Worm (Caenorhabditis elegans) whole organism, L4 larva: ENCODE results near the gene C26E6.12.
A peak's percentile ranks its signal among the peaks of the same experiment; 100 is the strongest.

Experiments used
- D1046.2 ChIP-seq: fragments of 200-800 bp; sonication (Bioruptor generic); IDR thresholded peaks from 2 replicates; pipeline ENCODE4 v1.3.6; 2022; ENCODE audit warnings: missing genetic modification characterization, missing compliant biosample characterization
- F37D6.2 ChIP-seq: sonication (generic microtip); optimal IDR thresholded peaks from 2 replicates; lab custom pipeline; 2016; ENCODE audit warnings: mild to moderate bottlenecking, missing genetic modification characterization, missing compliant biosample characterization
- F44E2.7 ChIP-seq: fragments of 200-800 bp; sonication (Bioruptor generic); IDR thresholded peaks from 2 replicates; pipeline ENCODE4 v2.1.2; 2022; ENCODE audit warnings: missing genetic modification characterization, missing compliant biosample characterization
- F49E8.2 ChIP-seq: sonication (generic microtip); optimal IDR thresholded peaks from 2 replicates; lab custom pipeline; 2016; ENCODE audit warnings: missing compliant biosample characterization, mild to moderate bottlenecking, missing genetic modification characterization, borderline replicate concordance
- R02D3.7 ChIP-seq: fragments of 150-350 bp; sonication (generic microtip); optimal IDR thresholded peaks from 3 replicates; lab custom pipeline; 2014; ENCODE audit warnings: missing biosample characterization, missing genetic modification characterization
- T26A8.4 ChIP-seq: fragments of 200-800 bp; sonication (Bioruptor generic); IDR thresholded peaks from 2 replicates; pipeline ENCODE4 v1.3.6; 2022; ENCODE audit warnings: missing genetic modification characterization, missing compliant biosample characterization
- Y48G9A.11 ChIP-seq: fragments of 200-800 bp; sonication (Bioruptor generic); IDR thresholded peaks from 2 replicates; pipeline ENCODE4 v1.3.6; 2022; ENCODE audit warnings: missing genetic modification reagents, missing genetic modification characterization, missing compliant biosample characterization
- Y5F2A.4 ChIP-seq: fragments of 200-800 bp; sonication (Bioruptor generic); optimal IDR thresholded peaks from 2 replicates; lab custom pipeline; 2018; ENCODE audit warnings: mild to moderate bottlenecking, missing genetic modification characterization, missing compliant biosample characterization
- ZK337.2 ChIP-seq: fragments of 200-800 bp; sonication (Bioruptor generic); IDR thresholded peaks from 2 replicates; pipeline ENCODE4 v1.3.6; 2022; ENCODE audit warnings: missing genetic modification reagents, missing genetic modification characterization, missing compliant biosample characterization
- ZK546.5 ChIP-seq, 2 experiments: sonication (generic microtip); optimal IDR thresholded peaks; 2 replicates each; lab custom pipeline; 2017; ENCODE audit warnings: missing biosample characterization in 2 of 2, missing genetic modification characterization in 2 of 2
- ama-1 ChIP-seq: fragments of 150-350 bp; optimal IDR thresholded peaks from 2 replicates; lab custom pipeline; 2014; ENCODE audit warnings: inconsistent platforms, mixed read lengths
- ceh-28 ChIP-seq: fragments of 150-350 bp; optimal IDR thresholded peaks from 2 replicates; lab custom pipeline; 2014; ENCODE audit warnings: missing biosample characterization, missing genetic modification reagents, missing genetic modification characterization
- ceh-32 ChIP-seq: sonication (generic microtip); optimal IDR thresholded peaks from 2 replicates; lab custom pipeline; 2016; ENCODE audit warnings: mild to moderate bottlenecking, missing genetic modification characterization, missing compliant biosample characterization; ENCODE audit not compliant: poor library complexity
- ceh-44 ChIP-seq: fragments of 200-800 bp; sonication (Bioruptor generic); IDR thresholded peaks from 2 replicates; pipeline ENCODE4 v1.3.6; 2022; ENCODE audit warnings: missing genetic modification reagents, missing genetic modification characterization, missing compliant biosample characterization
- ceh-62 ChIP-seq: sonication (generic microtip); optimal IDR thresholded peaks from 2 replicates; lab custom pipeline; 2017; ENCODE audit warnings: missing biosample characterization, missing genetic modification characterization
- ctbp-1 ChIP-seq: fragments of 200-800 bp; sonication (Bioruptor generic); IDR thresholded peaks from 2 replicates; pipeline ENCODE4 v1.3.6; 2022; ENCODE audit warnings: missing genetic modification reagents, missing genetic modification characterization, missing compliant biosample characterization
- daf-12 ChIP-seq: fragments of 150-350 bp; optimal IDR thresholded peaks from 2 replicates; lab custom pipeline; 2014; ENCODE audit warnings: missing biosample characterization, missing genetic modification reagents, missing genetic modification characterization
- daf-16 ChIP-seq, 3 experiments: sonication (generic microtip); optimal IDR thresholded peaks; 2 replicates each; lab custom pipeline; 2016 to 2017; ENCODE audit warnings: missing genetic modification characterization in 3 of 3, missing genetic modification reagents in 3 of 3, mild to moderate bottlenecking in 2 of 3, missing compliant biosample characterization in 2 of 3, missing biosample characterization in 1 of 3, moderate library complexity in 1 of 3
- daf-8 ChIP-seq: fragments of 200-800 bp; sonication (Bioruptor generic); IDR thresholded peaks from 2 replicates; pipeline ENCODE4 v1.3.6; 2022; ENCODE audit warnings: missing genetic modification characterization, missing compliant biosample characterization
- dmd-8 ChIP-seq: fragments of 200-800 bp; sonication (Bioruptor generic); IDR thresholded peaks from 2 replicates; pipeline ENCODE4 v1.3.6; 2022; ENCODE audit warnings: missing genetic modification characterization, missing compliant biosample characterization
- duxl-1 ChIP-seq: sonication (generic microtip); optimal IDR thresholded peaks from 2 replicates; lab custom pipeline; 2016; ENCODE audit warnings: mild to moderate bottlenecking, missing genetic modification characterization, moderate library complexity, missing compliant biosample characterization; ENCODE audit not compliant: poor library complexity
- egl-43 ChIP-seq: fragments of 200-800 bp; sonication (Bioruptor generic); IDR thresholded peaks from 2 replicates; pipeline ENCODE4 v1.3.6; 2022; ENCODE audit warnings: missing genetic modification reagents, missing genetic modification characterization, missing compliant biosample characterization
- hif-1 ChIP-seq, 2 experiments: sonication (generic microtip); optimal IDR thresholded peaks; 2 replicates each; lab custom pipeline; 2016 to 2017; ENCODE audit warnings: missing compliant biosample characterization in 2 of 2, missing genetic modification characterization in 2 of 2, missing genetic modification reagents in 2 of 2, missing genotype in 2 of 2, mild to moderate bottlenecking in 1 of 2
- hlh-11 ChIP-seq: fragments of 200-800 bp; sonication (Bioruptor generic); optimal IDR thresholded peaks from 2 replicates; lab custom pipeline; 2018; ENCODE audit warnings: mild to moderate bottlenecking, missing genetic modification characterization, missing compliant biosample characterization
- jun-1 ChIP-seq: fragments of 150-350 bp; optimal IDR thresholded peaks from 2 replicates; lab custom pipeline; 2014; ENCODE audit warnings: missing biosample characterization, missing genetic modification reagents, missing genetic modification characterization
- lin-1 ChIP-seq: fragments of 200-800 bp; sonication (Bioruptor generic); IDR thresholded peaks from 2 replicates; pipeline ENCODE4 v1.3.6; 2022; ENCODE audit warnings: missing genetic modification reagents, missing genetic modification characterization, missing compliant biosample characterization
- lin-13 ChIP-seq: fragments of 150-350 bp; optimal IDR thresholded peaks from 2 replicates; lab custom pipeline; 2014; ENCODE audit warnings: missing biosample characterization, missing genetic modification reagents, missing genetic modification characterization
- lin-38 ChIP-seq: fragments of 200-800 bp; sonication (Bioruptor generic); IDR thresholded peaks from 2 replicates; pipeline ENCODE4 v1.3.6; 2022; ENCODE audit warnings: missing genetic modification reagents, missing genetic modification characterization, missing compliant biosample characterization
- madf-5 ChIP-seq, 2 experiments: fragments of 200-800 bp; sonication (Bioruptor generic); IDR thresholded peaks; 2 replicates each; pipeline ENCODE4 v1.3.6; 2022; ENCODE audit warnings: missing compliant biosample characterization in 2 of 2, missing genetic modification characterization in 2 of 2
- mep-1 ChIP-seq: fragments of 150-350 bp; sonication (generic microtip); optimal IDR thresholded peaks from 3 replicates; lab custom pipeline; 2014; ENCODE audit warnings: missing biosample characterization, missing genetic modification characterization
- mxl-3 ChIP-seq: fragments of 200-800 bp; sonication (Bioruptor generic); optimal IDR thresholded peaks from 2 replicates; lab custom pipeline; 2018; ENCODE audit warnings: mild to moderate bottlenecking, missing genetic modification characterization, missing compliant biosample characterization
- nhr-11 ChIP-seq: fragments of 150-350 bp; optimal IDR thresholded peaks from 2 replicates; lab custom pipeline; 2014; ENCODE audit warnings: missing biosample characterization, missing genetic modification characterization
- nhr-111 ChIP-seq: fragments of 200-800 bp; sonication (Bioruptor generic); optimal IDR thresholded peaks from 2 replicates; lab custom pipeline; 2018; ENCODE audit warnings: mild to moderate bottlenecking, missing genetic modification characterization, missing compliant biosample characterization
- nhr-237 ChIP-seq: sonication (generic microtip); optimal IDR thresholded peaks from 2 replicates; lab custom pipeline; 2017; ENCODE audit warnings: missing biosample characterization, missing genetic modification characterization
- nhr-41 ChIP-seq: fragments of 200-800 bp; sonication (Bioruptor generic); IDR thresholded peaks from 2 replicates; pipeline ENCODE4 v1.3.6; 2022; ENCODE audit warnings: missing genetic modification reagents, missing genetic modification characterization, missing compliant biosample characterization
- nhr-42 ChIP-seq: fragments of 200-800 bp; sonication (Bioruptor generic); IDR thresholded peaks from 2 replicates; pipeline ENCODE4 v1.3.6; 2022; ENCODE audit warnings: missing genetic modification characterization, missing compliant biosample characterization
- nhr-6 ChIP-seq: fragments of 150-350 bp; optimal IDR thresholded peaks from 2 replicates; lab custom pipeline; 2014; ENCODE audit warnings: missing biosample characterization, missing genetic modification characterization
- nhr-77 ChIP-seq: fragments of 150-350 bp; optimal IDR thresholded peaks from 2 replicates; lab custom pipeline; 2014; ENCODE audit warnings: missing biosample characterization, missing genetic modification characterization
- php-3 ChIP-seq: fragments of 200-800 bp; sonication (Bioruptor generic); IDR thresholded peaks from 2 replicates; pipeline ENCODE4 v1.3.6; 2022; ENCODE audit warnings: missing genetic modification reagents, missing genetic modification characterization, missing compliant biosample characterization
- pqm-1 ChIP-seq: sonication (generic microtip); optimal IDR thresholded peaks from 2 replicates; lab custom pipeline; 2017; ENCODE audit warnings: missing biosample characterization, missing genetic modification characterization
- sdz-12 ChIP-seq: fragments of 200-800 bp; sonication (Bioruptor generic); optimal IDR thresholded peaks from 2 replicates; lab custom pipeline; 2018; ENCODE audit warnings: mild to moderate bottlenecking, missing genetic modification characterization, missing compliant biosample characterization
- set-16 ChIP-seq: fragments of 200-800 bp; sonication (Bioruptor generic); IDR thresholded peaks from 2 replicates; pipeline ENCODE4 v1.3.6; 2022; ENCODE audit warnings: missing genetic modification reagents, missing genetic modification characterization, missing compliant biosample characterization
- skn-1 ChIP-seq: fragments of 150-350 bp; optimal IDR thresholded peaks from 2 replicates; lab custom pipeline; 2014; ENCODE audit warnings: missing biosample characterization, missing genetic modification characterization
- spr-3 ChIP-seq: fragments of 200-800 bp; sonication (Bioruptor generic); optimal IDR thresholded peaks from 2 replicates; lab custom pipeline; 2018; ENCODE audit warnings: mild to moderate bottlenecking, missing genetic modification characterization, missing compliant biosample characterization
- tag-97 ChIP-seq: fragments of 200-800 bp; sonication (Bioruptor generic); IDR thresholded peaks from 2 replicates; pipeline ENCODE4 v1.3.6; 2022; ENCODE audit warnings: missing genetic modification characterization, missing compliant biosample characterization
- unc-39 ChIP-seq: sonication (generic microtip); optimal IDR thresholded peaks from 2 replicates; lab custom pipeline; 2017; ENCODE audit warnings: missing biosample characterization, missing genetic modification characterization
- unc-62 ChIP-seq, 3 experiments: fragments of 150-350 bp in 1 of 3; sonication (generic microtip); optimal IDR thresholded peaks in 2 of 3; peaks in 1 of 3; 1 replicate in 1 of 3; 2 replicates in 2 of 3; lab custom pipeline; 2014 to 2017; ENCODE audit warnings: missing biosample characterization in 3 of 3, missing genetic modification characterization in 3 of 3, missing genetic modification reagents in 3 of 3, missing genotype in 1 of 3
- vab-7 ChIP-seq: fragments of 200-800 bp; sonication (Bioruptor generic); IDR thresholded peaks from 2 replicates; pipeline ENCODE4 v1.3.6; 2022; ENCODE audit warnings: missing genetic modification reagents, missing genetic modification characterization, missing compliant biosample characterization
- zfp-3 ChIP-seq: fragments of 200-800 bp; sonication (Bioruptor generic); conservative IDR thresholded peaks from 2 replicates; pipeline ENCODE4 v1.3.6; 2022; ENCODE audit warnings: missing genetic modification reagents, missing genetic modification characterization, missing compliant biosample characterization
- zip-11 ChIP-seq: fragments of 200-800 bp; sonication (Bioruptor generic); IDR thresholded peaks from 2 replicates; pipeline ENCODE4 v1.3.6; 2022; ENCODE audit warnings: missing genetic modification characterization, missing compliant biosample characterization
- zip-2 ChIP-seq: fragments of 150-350 bp; optimal IDR thresholded peaks from 2 replicates; lab custom pipeline; 2014; ENCODE audit warnings: missing biosample characterization, missing genetic modification characterization
- ztf-7 ChIP-seq: fragments of 150-350 bp; optimal IDR thresholded peaks from 2 replicates; lab custom pipeline; 2014; ENCODE audit warnings: missing biosample characterization, missing genetic modification characterization

C26E6.12 gene

DNA sequence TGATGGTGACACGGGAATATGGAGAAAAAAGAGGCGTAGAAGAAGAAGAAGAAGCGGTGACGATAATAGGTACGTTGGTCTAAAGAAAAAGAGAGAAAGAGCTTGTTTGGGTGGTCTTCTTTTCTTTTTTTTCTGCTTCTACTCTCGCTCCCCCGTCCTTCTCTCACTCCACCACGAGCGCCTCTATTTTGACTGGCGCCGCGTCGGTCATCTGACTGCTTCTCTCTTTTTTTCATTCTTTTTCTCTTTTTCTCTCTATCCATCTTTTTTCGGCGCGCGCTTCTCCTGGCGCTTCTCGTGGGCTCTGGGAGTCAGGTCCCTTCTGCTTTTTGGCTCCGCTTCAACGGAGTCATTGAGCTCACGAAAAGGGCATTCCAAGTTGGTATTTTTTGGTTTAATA, 18.3 kb upstream of the C26E6.12 start (continued):
- TF ChIP-seq egl-43 (GFP tag; lab: Robert Waterston, UW) (peak; percentile 56; the same call in 1 of the 2 replicates), zip-11 (GFP tag; lab: Robert Waterston, UW) (no peak), duxl-1 (tag; lab: Kevin White, UChicago) (no peak), unc-39 (no peak), nhr-42 (GFP tag; lab: Robert Waterston, UW) (no peak), F49E8.2 (tag; lab: Kevin White, UChicago) (no peak), Y5F2A.4 (GFP tag; lab: Kevin White, UChicago) (no peak), zfp-3 (GFP tag; lab: Robert Waterston, UW) (no peak), hlh-11 (tag; lab: Kevin White, UChicago) (peak; percentile 58), nhr-237 (tag; lab: Kevin White, UChicago) (no peak), hif-1 (tag; optimal IDR thresholded peaks at IDR 0.05; lab: Kevin White, UChicago) (peak in 1 of 2 experiments; percentile 62), ZK546.5 (tag; optimal IDR thresholded peaks at IDR 0.05; lab: Kevin White, UChicago) (no peak), lin-1 (GFP tag; lab: Robert Waterston, UW) (no peak), daf-8 (GFP tag; lab: Robert Waterston, UW) (no peak), nhr-41 (no peak), lin-38 (GFP tag; lab: Robert Waterston, UW) (0 out of 2 replicates have a peak, but pooled peaks have one; percentile 26), nhr-11 (no peak), vab-7 (no peak), sdz-12 (GFP tag; lab: Kevin White, UChicago) (no peak), ama-1 (lab: Kevin White, UChicago) (no peak), ctbp-1 (0 out of 2 replicates have a peak, but pooled peaks have one; percentile 25), ceh-28 (tag; lab: Kevin White, UChicago) (no peak), jun-1 (no peak), madf-5 (GFP tag; IDR thresholded peaks at IDR 0.05; lab: Robert Waterston, UW) (no peak), ceh-62 (no peak), R02D3.7 (tag; lab: Kevin White, UChicago) (no peak), dmd-8 (no peak), nhr-111 (no peak), nhr-77 (no peak), F44E2.7 (no peak), mep-1 (tag; lab: Kevin White, UChicago) (peak; percentile 55), ceh-44 (GFP tag; lab: Robert Waterston, UW) (no peak), lin-13 (GFP tag; lab: Kevin White, UChicago) (no peak), T26A8.4 (GFP tag; lab: Robert Waterston, UW) (no peak), set-16 (GFP tag; lab: Robert Waterston, UW) (peak; percentile 67), ztf-7 (tag; lab: Kevin White, UChicago) (no peak), ZK337.2 (GFP tag; lab: Robert Waterston, UW) (no peak), nhr-6 (no peak), daf-12 (tag; lab: Kevin White, UChicago) (no peak), D1046.2 (GFP tag; lab: Robert Waterston, UW) (no peak), F37D6.2 (tag; lab: Kevin White, UChicago) (peak; percentile 7), ceh-32 (tag; lab: Kevin White, UChicago) (no peak), skn-1 (tag; lab: Kevin White, UChicago) (no peak), spr-3 (no peak), pqm-1 (tag; lab: Kevin White, UChicago) (no peak), Y48G9A.11 (GFP tag; lab: Robert Waterston, UW) (no peak), php-3 (GFP tag; lab: Robert Waterston, UW) (no peak), zip-2 (no peak), unc-62 (GFP tag; optimal IDR thresholded peaks at IDR 0.05 in 1 of 2; lab: Kevin White, UChicago) (peak in 1 of 2 experiments; percentile 83), unc-62 (tag; optimal IDR thresholded peaks at IDR 0.05; lab: Kevin White, UChicago) (no peak), daf-16 (GFP tag; optimal IDR thresholded peaks at IDR 0.05; lab: Kevin White, UChicago) (no peak), daf-16 (tag; optimal IDR thresholded peaks at IDR 0.05; lab: Kevin White, UChicago) (no peak), mxl-3 (GFP tag; lab: Kevin White, UChicago) (no peak), tag-97 (GFP tag; lab: Robert Waterston, UW) (no peak)
